Fruit fly (Drosophila melanogaster) whole organism, prepupa: ENCODE data around the gene Polr3D.

ENCODE experiments used
- Eip75B ChIP-seq: fragments of 200-800 bp; sonication (Bioruptor generic); optimal IDR thresholded peaks from 3 replicates; lab custom pipeline; 2016; ENCODE audit warnings: missing biosample characterization, missing genetic modification characterization
- Hr38 ChIP-seq: sonication (Bioruptor generic); optimal IDR thresholded peaks from 2 replicates; lab custom pipeline; 2016; ENCODE audit warnings: missing biosample characterization, missing genetic modification characterization
- Sox14 ChIP-seq: fragments of 200-800 bp; sonication (Bioruptor generic); optimal IDR thresholded peaks from 3 replicates; lab custom pipeline; 2016; ENCODE audit warnings: missing biosample characterization, missing genetic modification characterization
- cyc ChIP-seq: fragments of 200-800 bp; sonication (Bioruptor generic); optimal IDR thresholded peaks from 3 replicates; lab custom pipeline; 2016; ENCODE audit warnings: missing biosample characterization, missing genetic modification characterization
- ss ChIP-seq, 2 experiments: fragments of 200-800 bp; sonication (Bioruptor generic); optimal IDR thresholded peaks; 2 replicates in 1 of 2; 3 replicates in 1 of 2; lab custom pipeline; 2017 to 2018; ENCODE audit warnings: mild to moderate bottlenecking in 2 of 2, missing biosample characterization in 2 of 2, missing genetic modification characterization in 2 of 2, moderate library complexity in 1 of 2

dm6 chr3L:18079123-18079522 lies 30.3 kb downstream of the Polr3D start:
- TF ChIP-seq cyc = no peak
- no peak for TF ChIP-seq Hr38
- no peak for TF ChIP-seq Eip75B
- no peak for TF ChIP-seq Sox14
- no peak for TF ChIP-seq ss (GFP tag; optimal IDR thresholded peaks at IDR 0.05; lab: Kevin White, UChicago)
